Fruit fly (Drosophila melanogaster): ENCODE data around the gene CG18493.

CG18493 gene

dm6 chr3R:19403096-19403515, 13.0 kb downstream of the CG18493 start, which contains the start of the genes Ino80 and Aptx (continued):
- TF ChIP-seq ap (GFP tag; IDR thresholded peaks at IDR 0.05) (peak; percentile 91), usp (GFP tag; optimal IDR thresholded peaks at IDR 0.05) (no peak), Ets97D (GFP tag; optimal IDR thresholded peaks at IDR 0.05) (peak; percentile 89), ac (GFP tag; optimal IDR thresholded peaks at IDR 0.05) (peak; percentile 79), CG7372 (GFP tag; IDR thresholded peaks at IDR 0.05) (peak; percentile 96), zen (tag; optimal IDR thresholded peaks at IDR 0.05) (peak; percentile 96), Hr3 (GFP tag; optimal IDR thresholded peaks at IDR 0.05) (peak; percentile 97), Dref (GFP tag; IDR thresholded peaks at IDR 0.05) (peak; percentile 83), Bteb2 (GFP tag; optimal IDR thresholded peaks at IDR 0.05) (peak; percentile 92), Sox102F (GFP tag; optimal IDR thresholded peaks at IDR 0.05) (peak; percentile 96), kni (GFP tag; optimal IDR thresholded peaks at IDR 0.05) (no peak), Dip3 (GFP tag; optimal IDR thresholded peaks at IDR 0.05) (peak; percentile 94), gcm2 (GFP tag; optimal IDR thresholded peaks at IDR 0.05) (peak; percentile 84), Sin3A (optimal IDR thresholded peaks at IDR 0.05) (peak; percentile 96), CG30020 (tag; optimal IDR thresholded peaks at IDR 0.05) (peak; percentile 81), bsh (GFP tag; optimal IDR thresholded peaks at IDR 0.05) (peak in 1 of 2 experiments; percentile 94), CG10209 (GFP tag; optimal IDR thresholded peaks at IDR 0.05) (peak; percentile 92), CG7357 (GFP tag; IDR thresholded peaks at IDR 0.05) (peak; percentile 86), slou (GFP tag; optimal IDR thresholded peaks at IDR 0.05) (peak; percentile 91), Pdp1 (GFP tag; optimal IDR thresholded peaks at IDR 0.05) (peak; percentile 91 to 92), CG4707 (GFP tag; optimal IDR thresholded peaks at IDR 0.05) (peak; percentile 90), CG9727 (GFP tag; optimal IDR thresholded peaks at IDR 0.05) (peak; percentile 94), CG8944 (GFP tag; optimal IDR thresholded peaks at IDR 0.05) (peak; percentile 92), chn (GFP tag; optimal IDR thresholded peaks at IDR 0.05) (peak; percentile 95), CG2199 (GFP tag; IDR thresholded peaks at IDR 0.05) (peak; percentile 71; the same call in 2 of the 3 replicates), CHES-1-like (GFP tag; optimal IDR thresholded peaks at IDR 0.05) (peak; percentile 96), CG7839 (tag; optimal IDR thresholded peaks at IDR 0.05) (peak; percentile 94), PHDP (tag; optimal IDR thresholded peaks at IDR 0.05) (no peak), Doc3 (GFP tag; IDR thresholded peaks at IDR 0.05; ENCODE audit: partially characterized antibody) (peak; percentile 85), ewg (GFP tag; optimal IDR thresholded peaks at IDR 0.05) (peak; percentile 84), org-1 (GFP tag; optimal IDR thresholded peaks at IDR 0.05) (peak; percentile 84), schlank (tag; optimal IDR thresholded peaks at IDR 0.05) (peak; percentile 59), CG11247 (GFP tag; IDR thresholded peaks at IDR 0.05) (peak; percentile 92), CG6175 (GFP tag; IDR thresholded peaks at IDR 0.05) (peak; percentile 87), sc (optimal IDR thresholded peaks at IDR 0.05) (no peak), sc (GFP tag; optimal IDR thresholded peaks at IDR 0.05) (peak; percentile 82), bowl (GFP tag; IDR thresholded peaks at IDR 0.05) (peak; percentile 64; the same call in 1 of the 2 replicates), Oaz (GFP tag; IDR thresholded peaks at IDR 0.05) (peak; percentile 81), CG11085 (GFP tag; IDR thresholded peaks at IDR 0.05) (peak; percentile 90), CG3847 (GFP tag; IDR thresholded peaks at IDR 0.05) (peak; percentile 97), Taf1 (GFP tag; IDR thresholded peaks at IDR 0.05) (peak; percentile 86), CoRest (tag; optimal IDR thresholded peaks at IDR 0.05) (peak; percentile 97), pho (GFP tag; optimal IDR thresholded peaks at IDR 0.05) (peak; percentile 97), pita (GFP tag; optimal IDR thresholded peaks at IDR 0.05) (no peak), CG6765 (GFP tag; optimal IDR thresholded peaks at IDR 0.05) (peak; percentile 74), CG15011 (GFP tag; optimal IDR thresholded peaks at IDR 0.05) (peak; percentile 85), CG1792 (GFP tag; optimal IDR thresholded peaks at IDR 0.05) (peak; percentile 80), CG3838 (GFP tag; optimal IDR thresholded peaks at IDR 0.05) (peak; percentile 87), dan (GFP tag; IDR thresholded peaks at IDR 0.05) (peak; percentile 71; the same call in 1 of the 2 replicates), bcd (GFP tag; optimal IDR thresholded peaks at IDR 0.05) (peak; percentile 93), CG10959 (GFP tag; IDR thresholded peaks at IDR 0.05) (peak; percentile 83), CG3407 (GFP tag; optimal IDR thresholded peaks at IDR 0.05) (peak; percentile 83)
